Fruit fly (Drosophila melanogaster): ENCODE measurements around the gene CG10154.

Gene CG10154

dm6 chr3L:13450177-13450793 is 13.3 kb upstream of the CG10154 start, which contains the start of the genes JMJD7 and CG10738 (continued):
- peak; percentile 16 for TF ChIP-seq Fer2 (tag; optimal IDR thresholded peaks at IDR 0.05)
- peak; percentile 18 for TF ChIP-seq CG12659 (GFP tag; optimal IDR thresholded peaks at IDR 0.05)
- TF ChIP-seq CG6654 (GFP tag; optimal IDR thresholded peaks at IDR 0.05) = peak; percentile 56
- no peak for TF ChIP-seq Hand (GFP tag; optimal IDR thresholded peaks at IDR 0.05)
- TF ChIP-seq HLHmδ (GFP tag; optimal IDR thresholded peaks at IDR 0.05) = no peak
- peak; percentile 19 for TF ChIP-seq mam (GFP tag; optimal IDR thresholded peaks at IDR 0.05)
- peak; percentile 54; the same call in 1 of the 2 replicates for TF ChIP-seq rib (GFP tag; IDR thresholded peaks at IDR 0.05)
- TF ChIP-seq stwl (tag; optimal IDR thresholded peaks at IDR 0.05) = peak; percentile 33
- peak; percentile 88 for TF ChIP-seq Rfx (GFP tag; IDR thresholded peaks at IDR 0.05)
- no peak for TF ChIP-seq CG31365 (tag; optimal IDR thresholded peaks at IDR 0.05)
- peak; percentile 63 for TF ChIP-seq Ptx1 (GFP tag; IDR thresholded peaks at IDR 0.05)
- TF ChIP-seq bsh (GFP tag; optimal IDR thresholded peaks at IDR 0.05) = peak in 1 of 2 experiments; percentile 13
- TF ChIP-seq Xbp1 (GFP tag; optimal IDR thresholded peaks at IDR 0.05) = peak; percentile 57
- no peak for TF ChIP-seq CHES-1-like (GFP tag; optimal IDR thresholded peaks at IDR 0.05)
- TF ChIP-seq unpg (GFP tag; optimal IDR thresholded peaks at IDR 0.05) = peak; percentile 26
- TF ChIP-seq CG1647 (GFP tag; optimal IDR thresholded peaks at IDR 0.05) = peak; percentile 14
- no peak for TF ChIP-seq prd (optimal IDR thresholded peaks at IDR 0.05)
- peak; percentile 64 for TF ChIP-seq prd (GFP tag; IDR thresholded peaks at IDR 0.05)
- TF ChIP-seq CG34376 (GFP tag; optimal IDR thresholded peaks at IDR 0.05) = peak; percentile 33
- no peak for TF ChIP-seq Myb (GFP tag; optimal IDR thresholded peaks at IDR 0.05)
- TF ChIP-seq CG1603 (tag; optimal IDR thresholded peaks at IDR 0.05) = no peak
- peak; percentile 96 for TF ChIP-seq Ets65A (GFP tag)
- no peak for TF ChIP-seq p53 (GFP tag; optimal IDR thresholded peaks at IDR 0.05)
- TF ChIP-seq cas (GFP tag; IDR thresholded peaks at IDR 0.05) = peak; percentile 53; the same call in 1 of the 2 replicates
- TF ChIP-seq pita (GFP tag; optimal IDR thresholded peaks at IDR 0.05) = no peak
- peak; percentile 43 for TF ChIP-seq CG12104 (GFP tag; optimal IDR thresholded peaks at IDR 0.05)
- TF ChIP-seq CG7372 (GFP tag; IDR thresholded peaks at IDR 0.05) = peak; percentile 62
- TF ChIP-seq CG3065 (GFP tag; optimal IDR thresholded peaks at IDR 0.05) = no peak
- no peak for TF ChIP-seq maf-S (GFP tag; optimal IDR thresholded peaks at IDR 0.05)
- peak; percentile 42; the same call in 2 of the 3 replicates for TF ChIP-seq CG11093 (GFP tag; IDR thresholded peaks at IDR 0.05)
- peak; percentile 76 for TF ChIP-seq CG14441 (GFP tag; IDR thresholded peaks at IDR 0.05)
- TF ChIP-seq eve (GFP tag; optimal IDR thresholded peaks at IDR 0.05) = no peak
- TF ChIP-seq ttk (GFP tag; IDR thresholded peaks at IDR 0.05) = no peak; the same call in 1 of the 2 replicates
- TF ChIP-seq CG7928 (GFP tag; optimal IDR thresholded peaks at IDR 0.05) = peak; percentile 43
- peak; percentile 66 for TF ChIP-seq sens (GFP tag)
- peak; percentile 42 for TF ChIP-seq Six4 (GFP tag; optimal IDR thresholded peaks at IDR 0.05)
- TF ChIP-seq chinmo (GFP tag; IDR thresholded peaks at IDR 0.05; ENCODE audit: partially characterized antibody) = no peak
- TF ChIP-seq CG7745 (tag; optimal IDR thresholded peaks at IDR 0.05) = no peak
- TF ChIP-seq CG42726 (GFP tag; IDR thresholded peaks at IDR 0.05; ENCODE audit: partially characterized antibody) = no peak
- no peak for TF ChIP-seq eyg (GFP tag; optimal IDR thresholded peaks at IDR 0.05)
- no peak for TF ChIP-seq CG7271 (tag; optimal IDR thresholded peaks at IDR 0.05)
- TF ChIP-seq Fer1 (GFP tag; optimal IDR thresholded peaks at IDR 0.05) = peak; percentile 82
- no peak for TF ChIP-seq tio (GFP tag; optimal IDR thresholded peaks at IDR 0.05)
- TF ChIP-seq row (GFP tag; IDR thresholded peaks at IDR 0.05) = peak; percentile 64
- TF ChIP-seq CG6689 (GFP tag; IDR thresholded peaks at IDR 0.05) = peak; percentile 65
- peak; percentile 83 for TF ChIP-seq NFAT (GFP tag; IDR thresholded peaks at IDR 0.05)
- TF ChIP-seq TFAM (GFP tag; optimal IDR thresholded peaks at IDR 0.05) = no peak
- TF ChIP-seq CG6683 (GFP tag; optimal IDR thresholded peaks at IDR 0.05) = peak; percentile 43
- TF ChIP-seq CG9876 (GFP tag; optimal IDR thresholded peaks at IDR 0.05) = no peak
- no peak for TF ChIP-seq CG12769 (tag; optimal IDR thresholded peaks at IDR 0.05)
- no peak for TF ChIP-seq CG33557 (GFP tag; optimal IDR thresholded peaks at IDR 0.05)
